Worm (Caenorhabditis elegans) whole organism, early embryonic: ENCODE results near the gene B0416.4.

Source experiments
- B0310.2 ChIP-seq: sonication (generic microtip); optimal IDR thresholded peaks from 2 replicates; lab custom pipeline; 2016; ENCODE audit warnings: mild to moderate bottlenecking, missing genetic modification characterization, missing compliant biosample characterization
- F13C5.2 ChIP-seq: sonication (generic microtip); optimal IDR thresholded peaks from 2 replicates; lab custom pipeline; 2017; ENCODE audit warnings: mild to moderate bottlenecking, missing genetic modification characterization, inconsistent platforms, missing compliant biosample characterization
- aly-1 ChIP-seq: sonication (generic microtip); optimal IDR thresholded peaks from 2 replicates; lab custom pipeline; 2016; ENCODE audit warnings: missing genetic modification characterization, missing compliant biosample characterization
- ama-1 ChIP-seq: fragments of 150-350 bp; optimal IDR thresholded peaks from 2 replicates; lab custom pipeline; 2014
- ceh-13 ChIP-seq: fragments of 200-800 bp; sonication (Bioruptor generic); optimal IDR thresholded peaks from 2 replicates; lab custom pipeline; 2018; ENCODE audit warnings: mild to moderate bottlenecking, missing genetic modification characterization, missing compliant biosample characterization
- ceh-36 ChIP-seq: sonication (generic microtip); optimal IDR thresholded peaks from 2 replicates; lab custom pipeline; 2016; ENCODE audit warnings: missing genetic modification characterization, inconsistent platforms, missing compliant biosample characterization
- ets-7 ChIP-seq: sonication (generic microtip); optimal IDR thresholded peaks from 2 replicates; lab custom pipeline; 2016; ENCODE audit warnings: missing genotype, missing genetic modification characterization, missing compliant biosample characterization
- flt-1 ChIP-seq: fragments of 200-800 bp; sonication (Bioruptor generic); IDR thresholded peaks from 2 replicates; pipeline ENCODE4 v1.3.6; 2022; ENCODE audit warnings: missing genetic modification characterization, missing compliant biosample characterization
- hmbx-1 ChIP-seq: sonication (generic microtip); optimal IDR thresholded peaks from 2 replicates; lab custom pipeline; 2016; ENCODE audit warnings: mild to moderate bottlenecking, missing genetic modification characterization, missing compliant biosample characterization
- hmg-4 ChIP-seq: fragments of 200-800 bp; sonication (Bioruptor generic); optimal IDR thresholded peaks from 2 replicates; lab custom pipeline; 2018; ENCODE audit warnings: mild to moderate bottlenecking, missing genetic modification characterization, missing compliant biosample characterization
- hnd-1 ChIP-seq: sonication (generic microtip); optimal IDR thresholded peaks from 2 replicates; lab custom pipeline; 2016; ENCODE audit warnings: missing genetic modification characterization, missing compliant biosample characterization
- pes-1 ChIP-seq: fragments of 200-800 bp; sonication (Bioruptor generic); IDR thresholded peaks from 2 replicates; pipeline ENCODE4 v1.3.6; 2022; ENCODE audit warnings: missing genetic modification reagents, missing genetic modification characterization, missing compliant biosample characterization
- scrt-1 ChIP-seq: fragments of 200-800 bp; sonication (Bioruptor generic); IDR thresholded peaks from 2 replicates; pipeline ENCODE4 v1.3.6; 2022; ENCODE audit warnings: missing genetic modification characterization, missing compliant biosample characterization
- sea-1 ChIP-seq: fragments of 200-800 bp; sonication (Bioruptor generic); conservative IDR thresholded peaks from 2 replicates; pipeline ENCODE4 v1.3.6; 2022; ENCODE audit warnings: missing genetic modification characterization, missing compliant biosample characterization
- tbx-11 ChIP-seq: fragments of 200-800 bp; sonication (Bioruptor generic); IDR thresholded peaks from 2 replicates; pipeline ENCODE4 v1.3.6; 2022; ENCODE audit warnings: missing genetic modification characterization, missing compliant biosample characterization
- tbx-37 ChIP-seq: fragments of 200-800 bp; sonication (Bioruptor generic); conservative IDR thresholded peaks from 2 replicates; pipeline ENCODE4 v1.3.6; 2022; ENCODE audit warnings: missing genetic modification reagents, missing genetic modification characterization, missing compliant biosample characterization
- tra-4 ChIP-seq: sonication (generic microtip); optimal IDR thresholded peaks from 2 replicates; lab custom pipeline; 2017; ENCODE audit warnings: missing genetic modification characterization, missing compliant biosample characterization

B0416.4 gene

ce11 chrX:9291345-9291744 is 12.6 kb downstream of the B0416.4 start, which contains the start of gene B0416.3:
Gene B0416.3, plus strand, starts transcription at chrX:9291645.
- no peak for TF ChIP-seq sea-1
- TF ChIP-seq tbx-11 (GFP tag; lab: Robert Waterston, UW), result no peak
- no peak for TF ChIP-seq pes-1 (GFP tag; lab: Robert Waterston, UW)
- no peak for TF ChIP-seq F13C5.2
- TF ChIP-seq ceh-13 (GFP tag; lab: Kevin White, UChicago), result no peak
- no peak for TF ChIP-seq ama-1
- no peak for TF ChIP-seq tra-4 (tag; lab: Kevin White, UChicago)
- TF ChIP-seq tbx-37 (GFP tag; lab: Robert Waterston, UW), result no peak
- no peak for TF ChIP-seq scrt-1 (GFP tag; lab: Robert Waterston, UW)
- no peak for TF ChIP-seq hnd-1 (tag; lab: Kevin White, UChicago)
- no peak for TF ChIP-seq ets-7 (tag; lab: Kevin White, UChicago)
- TF ChIP-seq aly-1 (tag; lab: Kevin White, UChicago), result no peak
- TF ChIP-seq ceh-36 (tag; lab: Kevin White, UChicago), result no peak
- TF ChIP-seq B0310.2 (tag; lab: Kevin White, UChicago), result no peak
- no peak for TF ChIP-seq hmg-4 (GFP tag; lab: Kevin White, UChicago)
- no peak for TF ChIP-seq hmbx-1 (tag; lab: Kevin White, UChicago)
- no peak for TF ChIP-seq flt-1

ce11 chrX:9295471-9295870 is 16.7 kb downstream of the B0416.4 start:
- TF ChIP-seq B0310.2 (tag; lab: Kevin White, UChicago), result no peak
- no peak for TF ChIP-seq hmg-4 (GFP tag; lab: Kevin White, UChicago)
- no peak for TF ChIP-seq F13C5.2

ce11 chrX:9296591-9296990 is 17.8 kb downstream of the B0416.4 start, which contains the start of gene gly-13:
Gene gly-13, minus strand, starts transcription at chrX:9296622.
- TF ChIP-seq ceh-36 (tag; lab: Kevin White, UChicago) (peak; percentile 78), ets-7 (tag; lab: Kevin White, UChicago) (no peak), F13C5.2 (peak; percentile 88), tbx-11 (GFP tag; lab: Robert Waterston, UW) (peak; percentile 60; the same call in 1 of the 2 replicates), tbx-37 (GFP tag; lab: Robert Waterston, UW) (peak; percentile 49; the same call in 1 of the 2 replicates), tra-4 (tag; lab: Kevin White, UChicago) (no peak), ama-1 (no peak), pes-1 (GFP tag; lab: Robert Waterston, UW) (no peak; the same call in none of the 2 replicates), scrt-1 (GFP tag; lab: Robert Waterston, UW) (peak; percentile 76), sea-1 (peak; percentile 67; the same call in 1 of the 2 replicates), hnd-1 (tag; lab: Kevin White, UChicago) (peak; percentile 33), ceh-13 (GFP tag; lab: Kevin White, UChicago) (peak; percentile 44), hmg-4 (GFP tag; lab: Kevin White, UChicago) (peak; percentile 58), B0310.2 (tag; lab: Kevin White, UChicago) (peak; percentile 38), flt-1 (peak; percentile 51), aly-1 (tag; lab: Kevin White, UChicago) (no peak), hmbx-1 (tag; lab: Kevin White, UChicago) (peak; percentile 40)

ce11 chrX:9297834-9298233 is 19.1 kb downstream of the B0416.4 start, which contains the start of gene B0416.7:
Gene B0416.7, minus strand, starts transcription at chrX:9297934.
- TF ChIP-seq flt-1 (no peak), tbx-37 (GFP tag; lab: Robert Waterston, UW) (no peak), pes-1 (GFP tag; lab: Robert Waterston, UW) (no peak), ama-1 (no peak), B0310.2 (tag; lab: Kevin White, UChicago) (no peak), F13C5.2 (no peak), tra-4 (tag; lab: Kevin White, UChicago) (no peak), hmbx-1 (tag; lab: Kevin White, UChicago) (no peak), tbx-11 (GFP tag; lab: Robert Waterston, UW) (no peak)

ce11 chrX:9298846-9299245 is 20.1 kb downstream of the B0416.4 start, which contains the start of gene B0416.2:
Gene B0416.2, plus strand, starts transcription at chrX:9299146.
- no peak for TF ChIP-seq ets-7 (tag; lab: Kevin White, UChicago)
- TF ChIP-seq B0310.2 (tag; lab: Kevin White, UChicago), result no peak
- no peak for TF ChIP-seq ceh-36 (tag; lab: Kevin White, UChicago)
- no peak for TF ChIP-seq flt-1
- TF ChIP-seq hnd-1 (tag; lab: Kevin White, UChicago), result no peak
- no peak for TF ChIP-seq aly-1 (tag; lab: Kevin White, UChicago)

ce11 chrX:9300379-9300778 is 21.6 kb downstream of the B0416.4 start:
- TF ChIP-seq hmg-4 (GFP tag; lab: Kevin White, UChicago) (peak; percentile 5), tbx-37 (GFP tag; lab: Robert Waterston, UW) (no peak), B0310.2 (tag; lab: Kevin White, UChicago) (no peak), hmbx-1 (tag; lab: Kevin White, UChicago) (no peak)

ce11 chrX:9302763-9303162 is 24.0 kb downstream of the B0416.4 start:
- TF ChIP-seq sea-1 (no peak), pes-1 (GFP tag; lab: Robert Waterston, UW) (no peak), B0310.2 (tag; lab: Kevin White, UChicago) (no peak), hmg-4 (GFP tag; lab: Kevin White, UChicago) (no peak), F13C5.2 (no peak), hnd-1 (tag; lab: Kevin White, UChicago) (no peak), tbx-37 (GFP tag; lab: Robert Waterston, UW) (no peak), ceh-36 (tag; lab: Kevin White, UChicago) (no peak), ama-1 (no peak), ceh-13 (GFP tag; lab: Kevin White, UChicago) (no peak), hmbx-1 (tag; lab: Kevin White, UChicago) (no peak)

- TF ChIP-seq hnd-1 (tag; lab: Kevin White, UChicago) (no peak), sea-1 (no peak), hmg-4 (GFP tag; lab: Kevin White, UChicago) (no peak), aly-1 (tag; lab: Kevin White, UChicago) (no peak)
Observed at ce11 chrX:9303422-9303821, 24.7 kb downstream of the B0416.4 start, which contains the start of gene tmc-2. Gene tmc-2, plus strand, starts transcription at chrX:9303722.
